Worm (Caenorhabditis elegans) whole organism, young adult: ENCODE data around the gene B0310.1.

Experiments used
- B0019.2 ChIP-seq: fragments of 200-800 bp; sonication (Bioruptor generic); conservative IDR thresholded peaks from 2 replicates; pipeline ENCODE4 v1.3.6; 2022; ENCODE audit warnings: missing genetic modification reagents, missing genetic modification characterization, missing compliant biosample characterization
- C06A6.2 ChIP-seq: fragments of 200-800 bp; sonication (Bioruptor generic); conservative IDR thresholded peaks from 2 replicates; pipeline ENCODE4 v1.3.6; 2022; ENCODE audit warnings: missing genetic modification characterization, missing compliant biosample characterization
- D2030.7 ChIP-seq: fragments of 200-800 bp; sonication (Bioruptor generic); IDR thresholded peaks from 2 replicates; pipeline ENCODE4 v1.3.6; 2022; ENCODE audit warnings: missing genetic modification reagents, missing genetic modification characterization, missing compliant biosample characterization
- F22D6.2 ChIP-seq: sonication (generic microtip); optimal IDR thresholded peaks from 2 replicates; lab custom pipeline; 2016; ENCODE audit warnings: mild to moderate bottlenecking, missing genetic modification characterization, missing compliant biosample characterization
- F33H1.4 ChIP-seq: fragments of 200-800 bp; sonication (Bioruptor generic); IDR thresholded peaks from 2 replicates; pipeline ENCODE4 v1.3.6; 2022; ENCODE audit warnings: missing genetic modification reagents, missing genetic modification characterization, missing compliant biosample characterization
- F49E8.2 ChIP-seq: sonication (generic microtip); optimal IDR thresholded peaks from 3 replicates; lab custom pipeline; 2017; ENCODE audit warnings: missing genetic modification characterization, mild to moderate bottlenecking, missing compliant biosample characterization, antibody characterized with exemption, moderate library complexity; ENCODE audit not compliant: insufficient read depth
- F52B5.7 ChIP-seq: sonication (generic microtip); optimal IDR thresholded peaks from 2 replicates; lab custom pipeline; 2016; ENCODE audit warnings: mild to moderate bottlenecking, missing genetic modification characterization, missing compliant biosample characterization
- F57C9.4 ChIP-seq: sonication (generic microtip); optimal IDR thresholded peaks from 2 replicates; lab custom pipeline; 2017; ENCODE audit warnings: mild to moderate bottlenecking, missing genetic modification characterization, missing compliant biosample characterization
- K12H6.12 ChIP-seq: fragments of 200-800 bp; sonication (Bioruptor generic); optimal IDR thresholded peaks from 2 replicates; lab custom pipeline; 2018; ENCODE audit warnings: mild to moderate bottlenecking, missing genetic modification characterization, missing compliant biosample characterization
- Y67H2A.10 ChIP-seq: fragments of 200-800 bp; sonication (Bioruptor generic); conservative IDR thresholded peaks from 2 replicates; pipeline ENCODE4 v1.3.6; 2022; ENCODE audit warnings: missing genetic modification reagents, missing genetic modification characterization, missing compliant biosample characterization
- Y95B8A.8 ChIP-seq: fragments of 200-800 bp; sonication (Bioruptor generic); IDR thresholded peaks from 2 replicates; pipeline ENCODE4 v1.3.6; 2022; ENCODE audit warnings: missing genetic modification reagents, missing genetic modification characterization, missing compliant biosample characterization
- aptf-2 ChIP-seq: fragments of 200-800 bp; sonication (Bioruptor generic); conservative IDR thresholded peaks from 2 replicates; pipeline ENCODE4 v1.3.6; 2022; ENCODE audit warnings: missing genetic modification reagents, missing genetic modification characterization, missing compliant biosample characterization
- attf-3 ChIP-seq: fragments of 200-800 bp; sonication (Bioruptor generic); conservative IDR thresholded peaks from 2 replicates; pipeline ENCODE4 v1.3.6; 2022; ENCODE audit warnings: missing genetic modification reagents, missing genetic modification characterization, missing compliant biosample characterization
- cebp-1 ChIP-seq, 2 experiments: fragments of 200-800 bp in 1 of 2; sonication (Bioruptor generic) in 1 of 2; sonication (generic microtip) in 1 of 2; IDR thresholded peaks in 1 of 2; optimal IDR thresholded peaks in 1 of 2; 2 replicates each; pipeline versions ENCODE4 v1.3.6 to Lab custom; 2017 to 2022; ENCODE audit warnings: missing compliant biosample characterization in 2 of 2, missing genetic modification characterization in 2 of 2, mild to moderate bottlenecking in 1 of 2, missing genetic modification reagents in 1 of 2, moderate library complexity in 1 of 2
- cebp-2 ChIP-seq: fragments of 200-800 bp; sonication (Bioruptor generic); IDR thresholded peaks from 2 replicates; pipeline ENCODE4 v1.3.6; 2022; ENCODE audit warnings: missing genetic modification characterization, missing compliant biosample characterization
- ceh-100 ChIP-seq: fragments of 200-800 bp; sonication (Bioruptor generic); IDR thresholded peaks from 2 replicates; pipeline ENCODE4 v1.3.6; 2022; ENCODE audit warnings: missing genetic modification reagents, missing genetic modification characterization, missing compliant biosample characterization
- ceh-27 ChIP-seq: fragments of 200-800 bp; sonication (Bioruptor generic); optimal IDR thresholded peaks from 2 replicates; lab custom pipeline; 2018; ENCODE audit warnings: mild to moderate bottlenecking, missing genetic modification characterization, moderate library complexity, missing compliant biosample characterization
- ceh-40 ChIP-seq: fragments of 200-800 bp; sonication (Bioruptor generic); IDR thresholded peaks from 2 replicates; pipeline ENCODE4 v1.3.6; 2022; ENCODE audit warnings: missing genetic modification characterization, missing compliant biosample characterization
- ceh-91 ChIP-seq: fragments of 200-800 bp; sonication (Bioruptor generic); IDR thresholded peaks from 2 replicates; pipeline ENCODE4 v1.3.6; 2022; ENCODE audit warnings: missing genetic modification reagents, missing genetic modification characterization, missing compliant biosample characterization
- dpff-1 ChIP-seq: sonication (generic microtip); optimal IDR thresholded peaks from 2 replicates; lab custom pipeline; 2017; ENCODE audit warnings: mild to moderate bottlenecking, missing genetic modification characterization, missing compliant biosample characterization
- efl-1 ChIP-seq: fragments of 150-350 bp; optimal IDR thresholded peaks from 2 replicates; lab custom pipeline; 2014; ENCODE audit warnings: missing biosample characterization, missing genetic modification reagents, missing genetic modification characterization
- ets-4 ChIP-seq: fragments of 200-800 bp; sonication (Bioruptor generic); optimal IDR thresholded peaks from 2 replicates; lab custom pipeline; 2018; ENCODE audit warnings: mild to moderate bottlenecking, missing genetic modification characterization, missing compliant biosample characterization
- gei-17 ChIP-seq: fragments of 200-800 bp; sonication (Bioruptor generic); optimal IDR thresholded peaks from 2 replicates; lab custom pipeline; 2018; ENCODE audit warnings: mild to moderate bottlenecking, missing genetic modification characterization, missing compliant biosample characterization
- hsf-1 ChIP-seq: fragments of 200-800 bp; sonication (Bioruptor generic); IDR thresholded peaks from 2 replicates; pipeline ENCODE4 v1.3.6; 2022; ENCODE audit warnings: missing genetic modification reagents, missing genetic modification characterization, missing compliant biosample characterization
- let-526 ChIP-seq: fragments of 200-800 bp; sonication (Bioruptor generic); IDR thresholded peaks from 2 replicates; pipeline ENCODE4 v1.3.6; 2022; ENCODE audit warnings: missing genetic modification reagents, missing genetic modification characterization, missing compliant biosample characterization
- let-607 ChIP-seq, 2 experiments: fragments of 200-800 bp in 1 of 2; sonication (Bioruptor generic) in 1 of 2; sonication (generic microtip) in 1 of 2; optimal IDR thresholded peaks; 2 replicates each; lab custom pipeline; 2016 to 2018; ENCODE audit warnings: mild to moderate bottlenecking in 2 of 2, missing compliant biosample characterization in 2 of 2, missing genetic modification characterization in 2 of 2, moderate library complexity in 2 of 2, missing genotype in 1 of 2
- lin-35 ChIP-seq, 3 experiments: fragments of 150-350 bp in 2 of 3; sonication (generic microtip) in 1 of 3; optimal IDR thresholded peaks; 2 replicates each; lab custom pipeline; 2014 to 2018; ENCODE audit warnings: missing biosample characterization in 3 of 3, missing genetic modification characterization in 3 of 3, missing genetic modification reagents in 3 of 3
- lin-54 ChIP-seq: fragments of 200-800 bp; sonication (Bioruptor generic); optimal IDR thresholded peaks from 2 replicates; lab custom pipeline; 2018; ENCODE audit warnings: mild to moderate bottlenecking, missing genetic modification characterization, missing compliant biosample characterization
- lir-1 ChIP-seq: fragments of 200-800 bp; sonication (Bioruptor generic); conservative IDR thresholded peaks from 2 replicates; pipeline ENCODE4 v1.3.6; 2022; ENCODE audit warnings: missing genetic modification reagents, missing genetic modification characterization, missing compliant biosample characterization
- lsy-27 ChIP-seq: sonication (generic microtip); optimal IDR thresholded peaks from 2 replicates; lab custom pipeline; 2017; ENCODE audit warnings: missing genetic modification characterization, mild to moderate bottlenecking, missing compliant biosample characterization, antibody characterized with exemption, missing genotype, borderline replicate concordance; ENCODE audit not compliant: insufficient read depth
- madf-10 ChIP-seq: sonication (generic microtip); optimal IDR thresholded peaks from 2 replicates; lab custom pipeline; 2016; ENCODE audit warnings: mild to moderate bottlenecking, missing genetic modification characterization, missing compliant biosample characterization
- mcd-1 ChIP-seq: fragments of 200-800 bp; sonication (Bioruptor generic); IDR thresholded peaks from 2 replicates; pipeline ENCODE4 v1.3.6; 2022; ENCODE audit warnings: missing genetic modification reagents, missing genetic modification characterization, missing compliant biosample characterization
- mes-4 ChIP-seq: sonication (generic microtip); optimal IDR thresholded peaks from 2 replicates; lab custom pipeline; 2016; ENCODE audit warnings: missing genotype, missing genetic modification characterization, missing compliant biosample characterization
- nfya-2 ChIP-seq: fragments of 200-800 bp; sonication (Bioruptor generic); IDR thresholded peaks from 2 replicates; pipeline ENCODE4 v1.3.6; 2022; ENCODE audit warnings: missing genetic modification reagents, missing genetic modification characterization, missing compliant biosample characterization
- nfyb-1 ChIP-seq: fragments of 200-800 bp; sonication (Bioruptor generic); IDR thresholded peaks from 2 replicates; pipeline ENCODE4 v1.3.6; 2022; ENCODE audit warnings: missing genetic modification reagents, missing genetic modification characterization, missing compliant biosample characterization
- nhr-120 ChIP-seq: fragments of 200-800 bp; sonication (Bioruptor generic); IDR thresholded peaks from 2 replicates; pipeline ENCODE4 v1.3.6; 2022; ENCODE audit warnings: missing genetic modification characterization, missing compliant biosample characterization
- nhr-27 ChIP-seq: fragments of 200-800 bp; sonication (Bioruptor generic); optimal IDR thresholded peaks from 2 replicates; lab custom pipeline; 2018; ENCODE audit warnings: mild to moderate bottlenecking, missing genetic modification characterization, moderate library complexity, missing compliant biosample characterization
- pbrm-1 ChIP-seq: fragments of 200-800 bp; sonication (Bioruptor generic); IDR thresholded peaks from 2 replicates; pipeline ENCODE4 v1.3.6; 2022; ENCODE audit warnings: missing genetic modification reagents, missing genetic modification characterization, missing compliant biosample characterization
- rcor-1 ChIP-seq: fragments of 200-800 bp; sonication (Bioruptor generic); IDR thresholded peaks from 2 replicates; pipeline ENCODE4 v1.3.6; 2022; ENCODE audit warnings: missing genetic modification reagents, missing genetic modification characterization, missing compliant biosample characterization
- sea-2 ChIP-seq: fragments of 200-800 bp; sonication (Bioruptor generic); IDR thresholded peaks from 2 replicates; pipeline ENCODE4 v1.3.6; 2022; ENCODE audit warnings: missing genetic modification characterization, missing compliant biosample characterization
- snpc-1.1 ChIP-seq: sonication (generic microtip); optimal IDR thresholded peaks from 2 replicates; lab custom pipeline; 2017; ENCODE audit warnings: missing genetic modification characterization, mild to moderate bottlenecking, missing compliant biosample characterization, antibody characterized with exemption, moderate library complexity, missing genotype, missing genetic modification reagents; ENCODE audit not compliant: insufficient read depth
- snpc-4 ChIP-seq, 5 experiments: fragments of 150-350 bp in 1 of 5; sonication (generic microtip) in 4 of 5; optimal IDR thresholded peaks; 2 replicates each; lab custom pipeline; 2014 to 2018; ENCODE audit warnings: missing genetic modification characterization in 5 of 5, missing biosample characterization in 3 of 5, antibody characterized with exemption in 2 of 5, mild to moderate bottlenecking in 2 of 5, missing compliant biosample characterization in 2 of 5, missing genotype in 2 of 5, moderate library complexity in 2 of 5, missing genetic modification reagents in 1 of 5
- tbp1 ChIP-seq: fragments of 200-800 bp; sonication (Bioruptor generic); optimal IDR thresholded peaks from 2 replicates; lab custom pipeline; 2018; ENCODE audit warnings: mild to moderate bottlenecking, missing genetic modification characterization, missing compliant biosample characterization
- tbx-9 ChIP-seq: sonication (generic microtip); optimal IDR thresholded peaks from 2 replicates; lab custom pipeline; 2016; ENCODE audit warnings: borderline replicate concordance, missing genetic modification characterization, inconsistent platforms, missing compliant biosample characterization
- tlf-1 ChIP-seq: fragments of 200-800 bp; sonication (Bioruptor generic); optimal IDR thresholded peaks from 2 replicates; lab custom pipeline; 2018; ENCODE audit warnings: mild to moderate bottlenecking, missing genetic modification characterization, missing compliant biosample characterization
- xnd-1 ChIP-seq: sonication (generic microtip); optimal IDR thresholded peaks from 2 replicates; lab custom pipeline; 2016; ENCODE audit warnings: missing genotype, missing genetic modification reagents, missing genetic modification characterization, missing compliant biosample characterization
- ztf-25 ChIP-seq: fragments of 200-800 bp; sonication (Bioruptor generic); IDR thresholded peaks from 2 replicates; pipeline ENCODE4 v1.3.6; 2022; ENCODE audit warnings: missing genetic modification reagents, missing genetic modification characterization, missing compliant biosample characterization

The B0310.1 gene

DNA sequence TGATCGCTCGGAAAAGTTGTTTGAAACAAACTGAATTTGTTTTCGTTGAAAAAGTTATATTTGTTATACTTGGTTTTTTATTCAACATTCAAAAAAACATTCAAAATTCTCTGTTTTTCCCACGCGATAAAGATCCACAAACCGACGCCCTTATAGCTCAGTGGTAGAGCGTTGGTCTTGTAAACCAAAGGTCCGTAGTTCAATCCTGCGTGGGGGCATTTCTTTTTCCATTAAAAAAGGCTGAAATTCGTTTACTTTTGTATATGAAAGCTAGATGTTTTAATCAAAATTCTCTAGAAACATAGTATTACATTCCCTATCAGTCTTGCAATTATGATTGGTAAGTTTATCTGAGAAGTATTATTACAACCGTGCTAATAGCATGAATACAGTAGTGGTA, 5.4 kb upstream of the B0310.1 start (continued):
- no peak for TF ChIP-seq tbx-9 (tag; lab: Kevin White, UChicago)
- TF ChIP-seq nhr-120 (GFP tag; lab: Robert Waterston, UW) = no peak
- peak; percentile 20 for TF ChIP-seq lin-54
- no peak for TF ChIP-seq B0019.2 (GFP tag; lab: Robert Waterston, UW)
- peak; percentile 45; the same call in 1 of the 2 replicates for TF ChIP-seq nfyb-1
- TF ChIP-seq nfya-2 (GFP tag; lab: Robert Waterston, UW) = no peak
- TF ChIP-seq lin-35 (GFP tag; optimal IDR thresholded peaks at IDR 0.05; lab: Kevin White, UChicago) = no peak
- TF ChIP-seq let-607 (tag; optimal IDR thresholded peaks at IDR 0.05; lab: Kevin White, UChicago) = no peak
- no peak for TF ChIP-seq C06A6.2
- no peak for TF ChIP-seq F52B5.7 (tag; lab: Kevin White, UChicago)
- no peak for TF ChIP-seq madf-10 (tag; lab: Kevin White, UChicago)
- no peak for TF ChIP-seq Y67H2A.10 (GFP tag; lab: Robert Waterston, UW)
- no peak for TF ChIP-seq lir-1
- no peak for TF ChIP-seq nhr-27 (tag; lab: Kevin White, UChicago)
- TF ChIP-seq ceh-27 (GFP tag; lab: Kevin White, UChicago) = peak; percentile 16
- no peak for TF ChIP-seq F57C9.4
- no peak for TF ChIP-seq cebp-1 (GFP tag; IDR thresholded peaks at IDR 0.05; lab: Robert Waterston, UW)
- TF ChIP-seq cebp-1 (tag; optimal IDR thresholded peaks at IDR 0.05; lab: Kevin White, UChicago) = no peak
- no peak for TF ChIP-seq efl-1
- no peak; the same call in none of the 2 replicates for TF ChIP-seq D2030.7 (GFP tag; lab: Robert Waterston, UW)
- TF ChIP-seq ceh-40 (GFP tag; lab: Robert Waterston, UW) = peak; percentile 68; the same call in 1 of the 2 replicates
- TF ChIP-seq mcd-1 (GFP tag; lab: Robert Waterston, UW) = no peak; the same call in 1 of the 2 replicates
- TF ChIP-seq F22D6.2 (tag; lab: Kevin White, UChicago) = no peak
- TF ChIP-seq snpc-4 (GFP tag; optimal IDR thresholded peaks at IDR 0.05; lab: Kevin White, UChicago) = peak; percentile 70
- TF ChIP-seq snpc-4 (tag; optimal IDR thresholded peaks at IDR 0.05; lab: Kevin White, UChicago) = peak in 1 of 4 experiments; percentile 77
- 0 out of 2 replicates have a peak, but pooled peaks have one; percentile 33 for TF ChIP-seq hsf-1 (GFP tag; lab: Robert Waterston, UW)
- peak; percentile 65 for TF ChIP-seq mes-4 (tag; lab: Kevin White, UChicago)
- TF ChIP-seq pbrm-1 = peak; percentile 62
- TF ChIP-seq gei-17 (GFP tag; lab: Kevin White, UChicago) = no peak
- TF ChIP-seq cebp-2 (GFP tag; lab: Robert Waterston, UW) = no peak
- no peak for TF ChIP-seq Y95B8A.8
- TF ChIP-seq aptf-2 (GFP tag; lab: Robert Waterston, UW) = no peak
- no peak for TF ChIP-seq let-526 (GFP tag; lab: Robert Waterston, UW)
- TF ChIP-seq attf-3 = no peak
- TF ChIP-seq K12H6.12 (tag; lab: Kevin White, UChicago) = no peak
- TF ChIP-seq F49E8.2 = peak; percentile 19
- peak; percentile 67 for TF ChIP-seq snpc-1.1 (tag; lab: Kevin White, UChicago)
- no peak for TF ChIP-seq dpff-1 (tag; lab: Kevin White, UChicago)
- peak; percentile 90 for TF ChIP-seq tbp1 (GFP tag; lab: Kevin White, UChicago)
- TF ChIP-seq sea-2 (GFP tag; lab: Robert Waterston, UW) = no peak
- no peak for TF ChIP-seq xnd-1
- TF ChIP-seq ceh-100 (GFP tag; lab: Robert Waterston, UW) = no peak
- TF ChIP-seq ets-4 (GFP tag; lab: Kevin White, UChicago) = no peak
- TF ChIP-seq lsy-27 (tag; lab: Kevin White, UChicago) = no peak
- TF ChIP-seq rcor-1 (GFP tag; lab: Robert Waterston, UW) = peak; percentile 80
- no peak for TF ChIP-seq tlf-1 (GFP tag; lab: Kevin White, UChicago)
- TF ChIP-seq ceh-91 (GFP tag; lab: Robert Waterston, UW) = no peak
- TF ChIP-seq F33H1.4 (GFP tag; lab: Robert Waterston, UW) = no peak
- TF ChIP-seq ztf-25 = peak; percentile 93; the same call in 1 of the 2 replicates
